Fruit fly (Drosophila melanogaster) whole organism, pupa: ENCODE results near the gene CG33159.
A peak's percentile ranks its signal among the peaks of the same experiment; 100 is the strongest.

Experiments used
- CG10348 ChIP-seq: fragments of 200-800 bp; sonication (Bioruptor generic); IDR thresholded peaks from 2 replicates; pipeline ENCODE4 v1.3.6; 2022; ENCODE audit warnings: missing biosample characterization, missing genetic modification characterization
- CG12605 ChIP-seq: fragments of 200-800 bp; sonication (Bioruptor generic); IDR thresholded peaks from 2 replicates; pipeline ENCODE4 v1.3.6; 2022; ENCODE audit warnings: missing biosample characterization, missing genetic modification characterization
- CG13204 ChIP-seq: fragments of 200-800 bp; sonication (Bioruptor generic); optimal IDR thresholded peaks from 2 replicates; lab custom pipeline; 2018; ENCODE audit warnings: missing biosample characterization, mild to moderate bottlenecking, missing genetic modification characterization, moderate library complexity
- CG14655 ChIP-seq: fragments of 200-800 bp; sonication (Bioruptor generic); optimal IDR thresholded peaks from 3 replicates; lab custom pipeline; 2017; ENCODE audit warnings: mild to moderate bottlenecking, missing biosample characterization, missing genetic modification reagents, missing genetic modification characterization
- CG15710 ChIP-seq: fragments of 200-800 bp; sonication (Bioruptor generic); optimal IDR thresholded peaks from 2 replicates; lab custom pipeline; 2018; ENCODE audit warnings: missing biosample characterization, mild to moderate bottlenecking, missing genetic modification characterization, moderate library complexity
- CG17806 ChIP-seq: fragments of 200-800 bp; sonication (Bioruptor generic); optimal IDR thresholded peaks from 2 replicates; lab custom pipeline; 2018; ENCODE audit warnings: missing biosample characterization, mild to moderate bottlenecking, missing genetic modification characterization, moderate library complexity
- CG32121 ChIP-seq: fragments of 200-800 bp; sonication (Bioruptor generic); IDR thresholded peaks from 2 replicates; pipeline ENCODE4 v1.3.6; 2022; ENCODE audit warnings: missing biosample characterization, missing genetic modification characterization
- CG34367 ChIP-seq: fragments of 200-800 bp; sonication (Bioruptor generic); optimal IDR thresholded peaks from 2 replicates; lab custom pipeline; 2018; ENCODE audit warnings: missing biosample characterization, mild to moderate bottlenecking, missing genetic modification characterization
- CG4496 ChIP-seq: fragments of 200-800 bp; sonication (Bioruptor generic); IDR thresholded peaks from 3 replicates; pipeline ENCODE4 v1.3.6; 2022; ENCODE audit warnings: missing biosample characterization, missing genetic modification characterization
- CG8159 ChIP-seq: fragments of 200-800 bp; sonication (Bioruptor generic); optimal IDR thresholded peaks from 3 replicates; lab custom pipeline; 2018; ENCODE audit warnings: missing biosample characterization, mild to moderate bottlenecking, missing genetic modification characterization, moderate library complexity
- CG8301 ChIP-seq: fragments of 200-800 bp; sonication (Bioruptor generic); optimal IDR thresholded peaks from 2 replicates; lab custom pipeline; 2018; ENCODE audit warnings: missing biosample characterization, mild to moderate bottlenecking, missing genetic modification characterization
- CG9948 ChIP-seq: fragments of 200-800 bp; sonication (Bioruptor generic); optimal IDR thresholded peaks from 2 replicates; lab custom pipeline; 2018; ENCODE audit warnings: missing biosample characterization, mild to moderate bottlenecking, missing genetic modification characterization, moderate library complexity
- D1 ChIP-seq: fragments of 200-800 bp; sonication (Bioruptor generic); optimal IDR thresholded peaks from 2 replicates; lab custom pipeline; 2018; ENCODE audit warnings: missing biosample characterization, mild to moderate bottlenecking, missing genetic modification characterization, moderate library complexity
- EcR ChIP-seq: fragments of 200-800 bp; sonication (Bioruptor generic); optimal IDR thresholded peaks from 3 replicates; lab custom pipeline; 2019; ENCODE audit warnings: missing biosample characterization, missing genetic modification characterization, mild to moderate bottlenecking, moderate library complexity, missing genetic modification reagents
- Ets98B ChIP-seq: fragments of 200-800 bp; sonication (Bioruptor generic); IDR thresholded peaks from 2 replicates; pipeline ENCODE4 v1.3.6; 2022; ENCODE audit warnings: missing biosample characterization, missing genetic modification characterization
- Pif1A ChIP-seq: fragments of 200-800 bp; sonication (Bioruptor generic); optimal IDR thresholded peaks from 3 replicates; lab custom pipeline; 2016; ENCODE audit warnings: missing biosample characterization, missing genetic modification characterization
- Pif1B ChIP-seq: fragments of 200-800 bp; sonication (Bioruptor generic); optimal IDR thresholded peaks from 3 replicates; lab custom pipeline; 2016; ENCODE audit warnings: missing biosample characterization, missing genetic modification characterization
- Snoo ChIP-seq: fragments of 200-800 bp; sonication (Bioruptor generic); optimal IDR thresholded peaks from 3 replicates; lab custom pipeline; 2017; ENCODE audit warnings: missing biosample characterization, mild to moderate bottlenecking, missing genetic modification characterization, inconsistent platforms
- fd96Ca ChIP-seq: fragments of 200-800 bp; sonication (Bioruptor generic); IDR thresholded peaks from 3 replicates; pipeline ENCODE4 v1.3.6; 2022; ENCODE audit warnings: missing biosample characterization, missing genetic modification characterization
- gl ChIP-seq: fragments of 200-800 bp; sonication (Bioruptor generic); optimal IDR thresholded peaks from 2 replicates; lab custom pipeline; 2018; ENCODE audit warnings: missing biosample characterization, mild to moderate bottlenecking, missing genetic modification characterization
- rn ChIP-seq: fragments of 200-800 bp; sonication (Bioruptor generic); IDR thresholded peaks from 2 replicates; pipeline ENCODE4 v1.3.6; 2022; ENCODE audit warnings: missing biosample characterization, missing genetic modification characterization

Gene CG33159

dm6 chr3L:3226458-3226783 lies 22.2 kb upstream of the CG33159 start:
- TF ChIP-seq Pif1A = no peak
- 0 out of 2 replicates have a peak, but pooled peaks have one; percentile 0 for TF ChIP-seq CG32121 (GFP tag; lab: Robert Waterston, UW)
- no peak for TF ChIP-seq CG15710
- no peak for TF ChIP-seq CG10348
- TF ChIP-seq Ets98B (GFP tag; lab: Robert Waterston, UW) = peak; percentile 4; the same call in 1 of the 2 replicates

dm6 chr3L:3225769-3226457 lies 21.7 kb upstream of the CG33159 start:
- TF ChIP-seq Pif1A (no peak), CG34367 (tag; lab: Kevin White, UChicago) (peak; percentile 19), CG14655 (GFP tag; lab: Kevin White, UChicago) (peak; percentile 52), rn (GFP tag; lab: Robert Waterston, UW) (0 out of 2 replicates have a peak, but pooled peaks have one; percentile 8), CG8159 (tag; lab: Kevin White, UChicago) (no peak), EcR (GFP tag; lab: Kevin White, UChicago) (peak; percentile 53), CG17806 (peak; percentile 22), D1 (no peak), gl (tag; lab: Kevin White, UChicago) (peak; percentile 62), Ets98B (GFP tag; lab: Robert Waterston, UW) (peak; percentile 65), Snoo (tag; lab: Kevin White, UChicago) (no peak), CG4496 (GFP tag; lab: Robert Waterston, UW) (peak; percentile 58), fd96Ca (GFP tag; lab: Robert Waterston, UW) (peak; percentile 76; the same call in 2 of the 3 replicates), CG15710 (peak; percentile 42), CG32121 (GFP tag; lab: Robert Waterston, UW) (peak; percentile 50; the same call in 1 of the 2 replicates), CG12605 (peak; percentile 59), CG9948 (no peak), CG10348 (no peak), CG13204 (GFP tag; lab: Kevin White, UChicago) (peak; percentile 63), Pif1B (GFP tag; lab: Kevin White, UChicago) (no peak), CG8301 (tag; lab: Kevin White, UChicago) (peak; percentile 16)

dm6 chr3L:3224740-3225719 lies 20.8 kb upstream of the CG33159 start, which contains the start of gene Larp4B:
Gene Larp4B (plus strand): TSS chr3L:3224838.
- TF ChIP-seq rn (GFP tag; lab: Robert Waterston, UW) (no peak), CG8301 (tag; lab: Kevin White, UChicago) (no peak), CG8159 (tag; lab: Kevin White, UChicago) (no peak)
- TF ChIP-seq, all 21 proteins: peak for 0

dm6 chr3L:3223390-3223914 lies 19.2 kb upstream of the CG33159 start:
- TF ChIP-seq CG8159 (tag; lab: Kevin White, UChicago) (no peak), CG9948 (no peak), EcR (GFP tag; lab: Kevin White, UChicago) (peak; percentile 39), CG8301 (tag; lab: Kevin White, UChicago) (no peak), CG10348 (no peak), CG17806 (no peak), CG13204 (GFP tag; lab: Kevin White, UChicago) (no peak), Pif1A (no peak), CG12605 (no peak)

- TF ChIP-seq CG8159 (tag; lab: Kevin White, UChicago) (peak; percentile 67), Ets98B (GFP tag; lab: Robert Waterston, UW) (peak; percentile 71), Snoo (tag; lab: Kevin White, UChicago) (peak; percentile 93), CG12605 (peak; percentile 53; the same call in 1 of the 2 replicates), CG9948 (peak; percentile 44), EcR (GFP tag; lab: Kevin White, UChicago) (no peak), CG17806 (peak; percentile 35), D1 (no peak), CG4496 (GFP tag; lab: Robert Waterston, UW) (peak; percentile 92), CG10348 (no peak), CG8301 (tag; lab: Kevin White, UChicago) (no peak), Pif1B (GFP tag; lab: Kevin White, UChicago) (no peak), Pif1A (no peak), CG32121 (GFP tag; lab: Robert Waterston, UW) (no peak), fd96Ca (GFP tag; lab: Robert Waterston, UW) (peak; percentile 39; the same call in 1 of the 3 replicates), CG15710 (peak; percentile 74), CG14655 (GFP tag; lab: Kevin White, UChicago) (no peak), CG34367 (tag; lab: Kevin White, UChicago) (peak; percentile 80), CG13204 (GFP tag; lab: Kevin White, UChicago) (no peak), gl (tag; lab: Kevin White, UChicago) (peak; percentile 33), rn (GFP tag; lab: Robert Waterston, UW) (peak; percentile 32; the same call in 1 of the 2 replicates)
Observed at dm6 chr3L:3222643-3223389, 18.6 kb upstream of the CG33159 start, which contains the start of the genes RpL28 and eIF1. Gene RpL28 (minus strand): TSS chr3L:3222960. Gene eIF1 (plus strand): TSS chr3L:3223341.
